Worm (Caenorhabditis elegans): ENCODE data around the gene F41G3.3.

F41G3.3 gene

DNA sequence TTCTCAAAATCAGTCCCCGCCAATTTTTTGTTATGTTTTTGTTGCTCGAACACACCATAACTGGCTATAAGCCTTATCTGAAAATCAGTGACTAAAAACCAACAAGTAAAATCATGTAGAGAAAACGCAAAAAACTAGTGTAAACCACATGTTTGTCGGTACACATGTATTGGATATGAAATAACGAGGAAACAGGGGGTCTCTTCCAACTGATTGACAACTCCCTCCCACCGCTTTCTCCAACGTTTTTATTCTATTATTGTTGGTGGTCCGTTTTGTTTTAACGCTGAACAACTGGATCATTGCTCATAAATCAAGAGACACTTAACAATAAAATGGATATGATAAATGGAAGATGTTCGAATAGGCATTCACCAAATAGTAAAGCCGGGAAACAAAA, 29.5 kb upstream of the F41G3.3 start:
- TF ChIP-seq W03F9.2 (tag; optimal IDR thresholded peaks at IDR 0.05) = no peak
- TF ChIP-seq dao-5 (tag; optimal IDR thresholded peaks at IDR 0.05) = no peak
- no peak for TF ChIP-seq him-1 (tag; optimal IDR thresholded peaks at IDR 0.05)

DNA sequence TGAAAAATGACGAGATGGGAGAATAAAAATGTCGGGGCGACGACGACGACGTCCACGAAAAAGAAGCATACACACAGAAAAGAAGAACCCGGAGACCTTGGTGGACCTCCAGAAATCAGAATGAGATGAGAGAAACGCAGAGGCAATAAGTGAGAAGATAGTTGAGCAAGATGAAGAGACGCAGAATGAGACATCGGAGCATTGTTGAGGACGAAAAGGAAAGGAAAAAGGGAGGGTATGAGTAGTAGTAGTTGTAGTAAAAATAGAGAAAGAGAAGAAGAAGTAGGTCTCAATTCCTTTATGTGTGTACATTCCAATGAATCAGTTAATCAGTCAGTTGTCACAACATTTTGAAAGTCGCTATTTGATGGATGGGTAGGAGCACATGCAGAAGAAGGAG, 27.0 kb upstream of the F41G3.3 start, which contains the start of gene T14B4.8:
T14B4.8 (minus strand) TSS at position 60 of the 400 bp plus-strand sequence.
- no peak for TF ChIP-seq W03F9.2 (tag; optimal IDR thresholded peaks at IDR 0.05)
- TF ChIP-seq dao-5 (tag; optimal IDR thresholded peaks at IDR 0.05) = no peak
- no peak for TF ChIP-seq him-1 (tag; optimal IDR thresholded peaks at IDR 0.05)

ce11 chrII:6733718-6734117, 22.6 kb upstream of the F41G3.3 start, which contains the start of gene T14B4.9:
Gene T14B4.9 (minus strand): TSS chrII:6733818.
- TF ChIP-seq dao-5 (tag; optimal IDR thresholded peaks at IDR 0.05) (no peak), W03F9.2 (tag; optimal IDR thresholded peaks at IDR 0.05) (no peak), him-1 (tag; optimal IDR thresholded peaks at IDR 0.05) (no peak)

- no peak for TF ChIP-seq dao-5 (tag; optimal IDR thresholded peaks at IDR 0.05)
- no peak for TF ChIP-seq him-1 (tag; optimal IDR thresholded peaks at IDR 0.05)
- TF ChIP-seq W03F9.2 (tag; optimal IDR thresholded peaks at IDR 0.05) = peak; percentile 46
These were observed 21.7 kb upstream of the F41G3.3 start, which contains the start of gene T14B4.3 for ce11 chrII:6734674-6735073. Gene T14B4.3 (plus strand): TSS chrII:6734937.

DNA sequence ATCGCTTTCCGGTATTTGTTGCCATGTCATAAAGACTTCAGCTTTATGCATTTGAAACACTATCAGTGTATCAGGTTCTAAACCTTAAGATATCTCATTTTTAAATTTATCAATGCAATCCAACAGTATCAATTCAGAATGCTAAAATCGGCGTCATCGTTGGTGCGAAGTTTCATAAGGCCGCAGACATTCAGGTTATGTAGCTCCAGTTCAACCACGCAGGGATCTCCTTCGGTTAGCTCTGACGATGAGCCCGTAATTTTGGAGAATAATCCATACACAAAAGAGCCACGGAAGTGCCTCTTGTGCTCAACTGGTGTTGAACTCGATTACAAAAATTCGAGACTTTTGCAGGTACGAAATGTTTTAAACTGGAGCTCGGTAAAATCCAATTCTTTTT, 20.3 kb upstream of the F41G3.3 start, which contains the start of gene mrps-18.C:
mrps-18.C (plus strand) TSS at position 138 of the 400 bp plus-strand sequence.
- TF ChIP-seq W03F9.2 (tag; optimal IDR thresholded peaks at IDR 0.05) (no peak), dao-5 (tag; optimal IDR thresholded peaks at IDR 0.05) (no peak), him-1 (tag; optimal IDR thresholded peaks at IDR 0.05) (no peak)

ce11 chrII:6736604-6737003, 19.7 kb upstream of the F41G3.3 start, which contains the start of gene T14B4.1:
Gene T14B4.1 (plus strand): TSS chrII:6736904.
- TF ChIP-seq him-1 (tag; optimal IDR thresholded peaks at IDR 0.05) (no peak), dao-5 (tag; optimal IDR thresholded peaks at IDR 0.05) (no peak), W03F9.2 (tag; optimal IDR thresholded peaks at IDR 0.05) (no peak)

- TF ChIP-seq dao-5 (tag; optimal IDR thresholded peaks at IDR 0.05) (no peak), W03F9.2 (tag; optimal IDR thresholded peaks at IDR 0.05) (no peak), him-1 (tag; optimal IDR thresholded peaks at IDR 0.05) (peak; percentile 12)
These were observed 14.9 kb upstream of the F41G3.3 start, which contains the start of gene exos-8 for ce11 chrII:6741428-6741827. Gene exos-8 (plus strand): TSS chrII:6741691.

DNA sequence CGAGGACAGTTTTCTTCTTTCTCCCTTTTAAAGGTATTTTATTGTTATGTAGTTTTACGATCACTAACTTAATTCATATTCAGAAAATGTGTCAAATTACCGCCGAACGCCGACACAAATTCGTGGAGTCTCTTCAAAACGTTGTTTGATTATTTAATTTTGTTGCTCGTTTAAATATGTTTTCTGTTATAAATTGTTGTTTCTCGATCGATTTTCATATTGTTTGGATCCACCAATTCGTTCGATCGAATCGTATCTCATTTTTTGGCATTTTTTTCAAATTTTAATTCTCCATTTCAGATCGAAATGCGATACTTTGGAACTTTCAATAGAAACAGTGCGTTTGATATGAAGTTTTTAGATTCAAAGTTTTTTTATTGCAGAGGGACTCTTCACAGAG, 13.7 kb upstream of the F41G3.3 start, which contains the start of gene F41G3.6:
F41G3.6 (plus strand) TSS at position 301 of the 400 bp plus-strand sequence.
- TF ChIP-seq him-1 (tag; optimal IDR thresholded peaks at IDR 0.05) = no peak
- no peak for TF ChIP-seq W03F9.2 (tag; optimal IDR thresholded peaks at IDR 0.05)
- TF ChIP-seq dao-5 (tag; optimal IDR thresholded peaks at IDR 0.05) = no peak

- TF ChIP-seq him-1 (tag; optimal IDR thresholded peaks at IDR 0.05) (no peak), W03F9.2 (tag; optimal IDR thresholded peaks at IDR 0.05) (no peak), dao-5 (tag; optimal IDR thresholded peaks at IDR 0.05) (no peak)
These were observed 11.7 kb upstream of the F41G3.3 start, which contains the start of gene ins-15 for ce11 chrII:6744648-6745047. Gene ins-15 (minus strand): TSS chrII:6744748.

DNA sequence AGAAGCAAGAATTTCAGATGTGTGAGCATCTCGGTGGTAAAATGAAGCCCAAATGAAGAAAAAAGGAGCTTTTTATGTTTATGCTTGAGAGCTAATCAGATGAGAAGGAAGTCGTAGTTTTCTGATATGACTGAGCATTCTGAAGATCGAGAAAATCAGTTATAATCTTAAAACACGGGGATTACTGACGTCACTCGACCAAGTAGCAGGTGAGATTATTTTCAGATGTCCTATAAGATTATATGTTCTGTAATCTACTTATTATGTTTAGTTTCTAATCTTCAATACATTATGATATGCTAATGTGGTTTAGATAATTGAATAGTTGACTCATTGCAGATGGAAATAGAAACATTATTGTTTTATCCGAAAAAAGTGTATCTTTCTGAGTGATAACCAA, 10.5 kb upstream of the F41G3.3 start, which contains the start of gene ins-14:
ins-14 (minus strand) TSS at position 32 of the 400 bp plus-strand sequence.
- TF ChIP-seq W03F9.2 (tag; optimal IDR thresholded peaks at IDR 0.05) = no peak
- TF ChIP-seq him-1 (tag; optimal IDR thresholded peaks at IDR 0.05) = no peak
- TF ChIP-seq dao-5 (tag; optimal IDR thresholded peaks at IDR 0.05) = no peak

DNA sequence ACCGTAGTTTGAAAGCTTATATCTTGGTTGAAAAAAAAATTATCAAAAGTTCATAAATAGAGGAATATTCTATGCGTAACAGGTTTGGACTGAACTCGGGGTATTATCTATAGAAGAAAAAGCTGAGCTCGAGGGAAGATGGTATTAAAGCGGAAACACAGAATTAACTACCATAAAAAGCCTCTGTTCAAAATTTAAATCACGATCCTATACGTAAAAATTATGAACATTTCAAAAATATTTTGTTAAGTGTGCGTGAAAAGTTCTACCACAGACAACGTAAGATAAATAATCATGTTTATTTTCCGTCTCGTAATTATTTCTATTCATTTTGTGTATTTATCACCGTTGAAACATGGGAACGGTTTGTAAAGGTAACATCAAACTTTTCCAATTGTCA, 9.9 kb upstream of the F41G3.3 start, which contains the start of gene F41G3.5:
F41G3.5 (plus strand) TSS at position 301 of the 400 bp plus-strand sequence.
- TF ChIP-seq him-1 (tag; optimal IDR thresholded peaks at IDR 0.05) (no peak), W03F9.2 (tag; optimal IDR thresholded peaks at IDR 0.05) (no peak), dao-5 (tag; optimal IDR thresholded peaks at IDR 0.05) (no peak)

DNA sequence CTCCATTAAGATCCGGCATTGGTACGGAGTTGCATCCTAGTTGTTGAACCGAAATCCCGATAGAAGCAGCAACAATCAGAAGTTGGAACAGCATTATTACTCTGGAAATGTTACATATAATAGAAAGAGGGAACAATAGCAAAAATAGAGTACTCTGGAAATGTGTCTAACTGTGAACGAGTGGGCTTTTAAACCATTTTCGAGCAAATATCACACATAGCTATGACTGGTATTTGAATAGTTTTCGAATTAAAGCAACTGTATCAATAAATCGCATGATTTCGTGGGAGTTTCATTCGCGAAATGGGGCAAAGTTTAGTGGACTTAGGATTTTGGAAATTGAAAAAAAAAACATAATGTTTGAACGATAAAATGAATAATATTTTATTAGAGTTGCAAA, 6.9 kb upstream of the F41G3.3 start, which contains the start of gene F41G3.10:
F41G3.10 (minus strand) TSS at position 101 of the 400 bp plus-strand sequence.
- TF ChIP-seq W03F9.2 (tag; optimal IDR thresholded peaks at IDR 0.05) (no peak), dao-5 (tag; optimal IDR thresholded peaks at IDR 0.05) (no peak), him-1 (tag; optimal IDR thresholded peaks at IDR 0.05) (no peak)

ce11 chrII:6750929-6751328, 5.4 kb upstream of the F41G3.3 start, which contains the start of gene F41G3.20:
Gene F41G3.20 (minus strand): TSS chrII:6751029.
- TF ChIP-seq him-1 (tag; optimal IDR thresholded peaks at IDR 0.05) (no peak), dao-5 (tag; optimal IDR thresholded peaks at IDR 0.05) (no peak), W03F9.2 (tag; optimal IDR thresholded peaks at IDR 0.05) (no peak)

DNA sequence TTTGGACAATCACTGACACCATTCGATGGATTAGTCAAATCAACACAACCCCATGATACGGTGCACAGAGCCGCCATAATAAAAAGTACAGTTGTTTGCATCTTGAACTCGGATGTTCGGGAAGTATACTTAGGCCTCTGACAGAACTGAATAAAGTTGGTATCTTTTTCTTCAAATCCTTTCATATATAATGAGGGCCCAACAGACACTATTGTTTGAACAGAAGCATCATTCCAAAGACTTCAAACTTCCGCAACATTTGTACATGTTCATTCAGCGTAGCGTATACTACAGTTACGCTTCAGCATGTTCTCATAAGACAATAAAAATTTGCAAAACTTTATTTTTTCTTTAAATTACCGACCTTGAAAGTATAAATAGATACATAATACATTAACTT, 4.3 kb upstream of the F41G3.3 start, which contains the start of gene F41G3.19:
F41G3.19 (minus strand) TSS at position 101 of the 400 bp plus-strand sequence.
- TF ChIP-seq dao-5 (tag; optimal IDR thresholded peaks at IDR 0.05) = no peak
- no peak for TF ChIP-seq him-1 (tag; optimal IDR thresholded peaks at IDR 0.05)
- TF ChIP-seq W03F9.2 (tag; optimal IDR thresholded peaks at IDR 0.05) = no peak

Measured in whole organism, L4/young adult.